Worm (Caenorhabditis elegans): ENCODE measurements around the gene tag-65.

The tag-65 gene

ce11 chrV:13678542-13678941, at the start of gene tag-65, which contains the start of gene ccz-1 (continued):
- TF ChIP-seq nhr-6 (tag; optimal IDR thresholded peaks at IDR 0.05): peak; percentile 94
- TF ChIP-seq dmd-6 (GFP tag; IDR thresholded peaks at IDR 0.05): peak; percentile 81
- TF ChIP-seq ctbp-1 (GFP tag; IDR thresholded peaks at IDR 0.05): peak; percentile 73; the same call in 1 of the 2 replicates
- TF ChIP-seq lin-1 (GFP tag; IDR thresholded peaks at IDR 0.05): peak; percentile 15; the same call in 1 of the 2 replicates
- no peak for TF ChIP-seq pqm-1 (tag; optimal IDR thresholded peaks at IDR 0.05)
- TF ChIP-seq fkh-10 (GFP tag; optimal IDR thresholded peaks at IDR 0.05): peak; percentile 80
- TF ChIP-seq daf-16 (GFP tag; optimal IDR thresholded peaks at IDR 0.05): peak; percentile 22 to 69
- no peak for TF ChIP-seq daf-16 (tag; optimal IDR thresholded peaks at IDR 0.05)
- TF ChIP-seq nhr-11 (tag; optimal IDR thresholded peaks at IDR 0.05): peak; percentile 38

- TF ChIP-seq php-3 (GFP tag; IDR thresholded peaks at IDR 0.05) (no peak), ceh-20 (GFP tag; IDR thresholded peaks at IDR 0.05) (no peak), D1046.2 (GFP tag; IDR thresholded peaks at IDR 0.05) (no peak), set-16 (GFP tag; IDR thresholded peaks at IDR 0.05) (no peak), fos-1 (tag; optimal IDR thresholded peaks at IDR 0.05) (no peak), dmd-6 (GFP tag; IDR thresholded peaks at IDR 0.05) (no peak), unc-130 (GFP tag; optimal IDR thresholded peaks at IDR 0.05) (no peak)
Measured at ce11 chrV:13725574-13725973, 47.2 kb upstream of the tag-65 start, which contains the start of gene fbxa-181. fbxa-181 (plus strand) TSS chrV:13725874.

DNA sequence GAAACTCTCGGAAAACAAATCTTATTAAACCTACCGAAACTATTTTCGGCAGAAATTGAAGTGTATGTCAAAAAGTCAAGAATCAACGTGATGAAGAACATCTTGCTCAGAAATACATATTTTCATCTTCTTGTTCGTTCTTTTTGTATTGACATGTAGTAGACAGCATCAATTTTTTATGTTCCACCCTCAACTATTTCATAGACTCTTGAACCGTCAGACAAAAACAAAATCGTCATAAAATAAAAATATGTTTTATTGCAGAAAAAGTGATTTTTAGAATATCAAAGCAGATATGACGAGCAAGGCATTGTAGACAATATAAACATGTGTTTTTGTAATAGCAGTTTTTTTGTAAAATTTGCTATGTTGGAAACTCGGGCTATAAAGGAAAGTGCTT, 46.4 kb upstream of the tag-65 start, which contains the start of gene F35E12.2:
Gene F35E12.2 (minus strand): TSS at position 101 of the 400 bp plus-strand sequence.
- TF ChIP-seq attf-4 (tag; optimal IDR thresholded peaks at IDR 0.05): no peak
- TF ChIP-seq ces-1 (GFP tag; optimal IDR thresholded peaks at IDR 0.05): no peak
- TF ChIP-seq nhr-42 (GFP tag; IDR thresholded peaks at IDR 0.05): no peak
- no peak for TF ChIP-seq mdl-1 (tag; optimal IDR thresholded peaks at IDR 0.05)
- no peak for TF ChIP-seq spr-1 (tag; optimal IDR thresholded peaks at IDR 0.05)
- TF ChIP-seq tra-1 (GFP tag; IDR thresholded peaks at IDR 0.05): no peak
- no peak for TF ChIP-seq daf-8 (GFP tag; IDR thresholded peaks at IDR 0.05)

DNA sequence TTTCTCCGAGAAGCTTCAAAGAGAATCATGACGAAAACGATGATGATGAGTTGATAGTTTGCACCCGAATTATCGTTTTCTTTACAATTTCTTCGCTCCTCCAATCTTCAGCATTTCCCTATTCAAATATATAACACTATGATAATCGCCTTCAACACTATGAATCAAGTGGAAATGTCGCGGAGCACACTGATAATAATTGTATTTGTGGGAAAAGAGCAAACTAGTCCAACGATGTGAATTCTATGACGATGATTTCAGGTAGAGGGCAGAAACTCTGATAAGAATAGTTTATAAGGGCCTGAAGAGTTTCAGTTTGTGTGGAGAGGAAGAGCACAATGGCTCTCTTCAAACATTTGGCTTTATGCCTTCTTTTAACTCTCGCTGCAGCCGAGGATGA, 38.1 kb upstream of the tag-65 start, which contains the start of gene T01D3.6:
Gene T01D3.6 (plus strand): TSS at position 294 of the 400 bp plus-strand sequence.
- TF ChIP-seq hlh-11 (tag; optimal IDR thresholded peaks at IDR 0.05) (peak; percentile 52), mxl-3 (GFP tag; optimal IDR thresholded peaks at IDR 0.05) (no peak), daf-16 (GFP tag; optimal IDR thresholded peaks at IDR 0.05) (no peak), daf-16 (tag; optimal IDR thresholded peaks at IDR 0.05) (peak; percentile 43), pqm-1 (tag; optimal IDR thresholded peaks at IDR 0.05) (peak; percentile 87), nhr-28 (tag; optimal IDR thresholded peaks at IDR 0.05) (peak; percentile 52), dmd-6 (GFP tag; IDR thresholded peaks at IDR 0.05) (peak; percentile 64), unc-62 (GFP tag; optimal IDR thresholded peaks at IDR 0.05 in 1 of 2) (peak in 1 of 2 experiments; percentile 95), unc-62 (tag; optimal IDR thresholded peaks at IDR 0.05) (no peak), mes-2 (tag; optimal IDR thresholded peaks at IDR 0.05; ENCODE audit: poor library complexity, severe bottlenecking) (peak; percentile 24), nhr-41 (GFP tag; IDR thresholded peaks at IDR 0.05) (no peak), nhr-6 (tag; optimal IDR thresholded peaks at IDR 0.05) (peak; percentile 90)

DNA sequence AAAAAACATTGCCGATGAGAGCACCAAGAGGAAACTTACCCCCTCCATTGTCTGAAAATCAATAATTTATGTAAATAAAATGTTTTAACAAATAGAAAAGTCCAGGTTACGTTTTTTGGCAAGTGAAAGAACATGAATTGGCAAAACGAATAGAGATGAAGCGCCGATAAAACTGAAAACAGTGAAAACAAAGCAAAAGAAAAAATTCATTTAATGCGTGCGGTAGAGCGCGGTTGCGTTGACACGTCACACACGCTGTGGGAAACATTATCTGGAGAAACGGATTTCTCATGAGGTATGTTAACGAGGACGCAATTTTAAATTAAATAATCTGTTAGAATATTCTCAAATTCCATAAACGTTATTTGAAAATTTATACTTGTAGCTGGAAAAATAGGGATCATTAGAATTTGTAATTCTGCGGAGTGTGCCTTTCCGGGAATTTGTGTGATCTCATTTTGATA, 36.9 kb upstream of the tag-65 start, which contains the start of gene zipt-9:
Gene zipt-9 (minus strand): TSS at position 51 of the 464 bp plus-strand sequence.
- no peak for TF ChIP-seq sdz-12 (GFP tag; optimal IDR thresholded peaks at IDR 0.05)
- peak; percentile 81 for TF ChIP-seq mep-1 (tag; optimal IDR thresholded peaks at IDR 0.05)
- TF ChIP-seq duxl-1 (tag; optimal IDR thresholded peaks at IDR 0.05; ENCODE audit: poor library complexity): peak; percentile 31
- TF ChIP-seq lin-15B (tag; optimal IDR thresholded peaks at IDR 0.05): peak; percentile 24
- no peak for TF ChIP-seq dmd-8 (GFP tag; IDR thresholded peaks at IDR 0.05)
- no peak for TF ChIP-seq fos-1 (tag; optimal IDR thresholded peaks at IDR 0.05)
- TF ChIP-seq Y48G9A.11 (GFP tag; IDR thresholded peaks at IDR 0.05): no peak
- TF ChIP-seq nhr-48 (tag; optimal IDR thresholded peaks at IDR 0.05): no peak
- TF ChIP-seq saeg-2 (GFP tag; IDR thresholded peaks at IDR 0.05): no peak
- no peak for TF ChIP-seq spr-3 (GFP tag; optimal IDR thresholded peaks at IDR 0.05)
- TF ChIP-seq tag-97 (GFP tag; IDR thresholded peaks at IDR 0.05): no peak
- peak; percentile 96 for TF ChIP-seq mes-2 (tag; optimal IDR thresholded peaks at IDR 0.05; ENCODE audit: poor library complexity, severe bottlenecking)
- no peak for TF ChIP-seq unc-39 (tag; optimal IDR thresholded peaks at IDR 0.05)
- TF ChIP-seq lin-29 (GFP tag; IDR thresholded peaks at IDR 0.05): no peak
- TF ChIP-seq dmd-9 (GFP tag; IDR thresholded peaks at IDR 0.05): peak; percentile 46; the same call in 1 of the 2 replicates
- TF ChIP-seq unc-130 (GFP tag; optimal IDR thresholded peaks at IDR 0.05): peak; percentile 80
- no peak for TF ChIP-seq snpc-4 (tag; optimal IDR thresholded peaks at IDR 0.05)
- TF ChIP-seq lim-7 (GFP tag; IDR thresholded peaks at IDR 0.05): no peak
- TF ChIP-seq T26A8.4 (GFP tag; IDR thresholded peaks at IDR 0.05): no peak
- peak; percentile 56 for TF ChIP-seq hlh-11 (tag; optimal IDR thresholded peaks at IDR 0.05)

Data from whole organism, L4 larva.